Worm (Caenorhabditis elegans) whole organism, young adult: ENCODE measurements around the gene egl-26.
A peak's percentile ranks its signal among the peaks of the same experiment; 100 is the strongest.

ENCODE experiments used
- F22D6.2 ChIP-seq: sonication (generic microtip); optimal IDR thresholded peaks from 2 replicates; lab custom pipeline; 2016; ENCODE audit warnings: mild to moderate bottlenecking, missing genetic modification characterization, missing compliant biosample characterization
- F49E8.2 ChIP-seq: sonication (generic microtip); optimal IDR thresholded peaks from 3 replicates; lab custom pipeline; 2017; ENCODE audit warnings: missing genetic modification characterization, mild to moderate bottlenecking, missing compliant biosample characterization, antibody characterized with exemption, moderate library complexity; ENCODE audit not compliant: insufficient read depth
- Y79H2A.3 ChIP-seq: fragments of 200-800 bp; sonication (Bioruptor generic); conservative IDR thresholded peaks from 2 replicates; pipeline ENCODE4 v1.3.6; 2022; ENCODE audit warnings: missing genetic modification reagents, missing genetic modification characterization, missing compliant biosample characterization
- ama-1 ChIP-seq, 3 experiments: fragments of 150-350 bp in 1 of 3; sonication (generic microtip) in 2 of 3; optimal IDR thresholded peaks; 2 replicates each; lab custom pipeline; 2014 to 2018; ENCODE audit warnings: missing biosample characterization in 2 of 3, missing genetic modification characterization in 2 of 3, missing genetic modification reagents in 2 of 3
- attf-6 ChIP-seq: fragments of 200-800 bp; sonication (Bioruptor generic); IDR thresholded peaks from 2 replicates; pipeline ENCODE4 v1.3.6; 2022; ENCODE audit warnings: missing genetic modification reagents, missing genetic modification characterization, missing compliant biosample characterization
- ccch-3 ChIP-seq: fragments of 200-800 bp; sonication (Bioruptor generic); optimal IDR thresholded peaks from 2 replicates; lab custom pipeline; 2018; ENCODE audit warnings: mild to moderate bottlenecking, missing genetic modification characterization, missing compliant biosample characterization
- cebp-1 ChIP-seq, 2 experiments: fragments of 200-800 bp in 1 of 2; sonication (Bioruptor generic) in 1 of 2; sonication (generic microtip) in 1 of 2; IDR thresholded peaks in 1 of 2; optimal IDR thresholded peaks in 1 of 2; 2 replicates each; pipeline versions ENCODE4 v1.3.6 to Lab custom; 2017 to 2022; ENCODE audit warnings: missing compliant biosample characterization in 2 of 2, missing genetic modification characterization in 2 of 2, mild to moderate bottlenecking in 1 of 2, missing genetic modification reagents in 1 of 2, moderate library complexity in 1 of 2
- ceh-100 ChIP-seq: fragments of 200-800 bp; sonication (Bioruptor generic); IDR thresholded peaks from 2 replicates; pipeline ENCODE4 v1.3.6; 2022; ENCODE audit warnings: missing genetic modification reagents, missing genetic modification characterization, missing compliant biosample characterization
- dpff-1 ChIP-seq: sonication (generic microtip); optimal IDR thresholded peaks from 2 replicates; lab custom pipeline; 2017; ENCODE audit warnings: mild to moderate bottlenecking, missing genetic modification characterization, missing compliant biosample characterization
- gei-17 ChIP-seq: fragments of 200-800 bp; sonication (Bioruptor generic); optimal IDR thresholded peaks from 2 replicates; lab custom pipeline; 2018; ENCODE audit warnings: mild to moderate bottlenecking, missing genetic modification characterization, missing compliant biosample characterization
- him-1 ChIP-seq: sonication (generic microtip); optimal IDR thresholded peaks from 2 replicates; lab custom pipeline; 2016; ENCODE audit warnings: missing genotype, missing genetic modification reagents, missing genetic modification characterization, missing compliant biosample characterization
- hsf-1 ChIP-seq: fragments of 200-800 bp; sonication (Bioruptor generic); IDR thresholded peaks from 2 replicates; pipeline ENCODE4 v1.3.6; 2022; ENCODE audit warnings: missing genetic modification reagents, missing genetic modification characterization, missing compliant biosample characterization
- rec-8 ChIP-seq, 2 experiments: sonication (generic microtip); optimal IDR thresholded peaks; 2 replicates each; lab custom pipeline; 2016; ENCODE audit warnings: mild to moderate bottlenecking in 2 of 2, missing genetic modification characterization in 2 of 2, missing genetic modification reagents in 2 of 2, missing genotype in 2 of 2, missing biosample characterization in 1 of 2, missing compliant biosample characterization in 1 of 2, moderate library complexity in 1 of 2
- snpc-4 ChIP-seq, 5 experiments: fragments of 150-350 bp in 1 of 5; sonication (generic microtip) in 4 of 5; optimal IDR thresholded peaks; 2 replicates each; lab custom pipeline; 2014 to 2018; ENCODE audit warnings: missing genetic modification characterization in 5 of 5, missing biosample characterization in 3 of 5, antibody characterized with exemption in 2 of 5, mild to moderate bottlenecking in 2 of 5, missing compliant biosample characterization in 2 of 5, missing genotype in 2 of 5, moderate library complexity in 2 of 5, missing genetic modification reagents in 1 of 5

DNA sequence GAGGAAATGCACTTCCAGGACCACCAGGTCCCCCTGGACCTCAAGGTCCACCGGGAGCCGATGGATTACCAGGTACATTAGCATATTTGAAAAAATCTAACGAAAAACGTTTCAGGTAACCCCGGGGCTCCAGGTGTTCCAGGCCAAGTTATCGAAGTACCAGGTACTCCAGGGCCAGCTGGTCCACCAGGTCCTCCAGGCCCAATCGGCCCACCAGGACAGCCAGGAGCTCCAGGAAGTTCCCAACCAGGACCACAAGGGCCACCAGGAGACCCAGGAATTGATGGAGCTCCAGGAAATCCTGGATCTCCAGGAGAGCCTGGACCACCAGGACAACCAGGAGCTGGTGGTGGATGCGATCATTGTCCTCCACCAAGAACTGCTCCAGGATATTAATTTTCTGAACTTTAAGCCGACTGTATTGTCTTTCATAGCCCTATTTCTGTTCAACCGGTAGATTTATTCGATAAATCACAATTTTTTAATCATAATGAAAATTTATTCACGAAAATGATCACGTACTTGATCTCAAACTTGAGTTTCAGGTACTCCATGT lies 36.0 kb downstream of the egl-26 start:
- TF ChIP-seq dpff-1 (tag; lab: Kevin White, UChicago) = no peak
- TF ChIP-seq attf-6 = no peak
- no peak for TF ChIP-seq snpc-4 (GFP tag; optimal IDR thresholded peaks at IDR 0.05; lab: Kevin White, UChicago)
- no peak for TF ChIP-seq snpc-4 (tag; optimal IDR thresholded peaks at IDR 0.05; lab: Kevin White, UChicago)
- no peak for TF ChIP-seq gei-17 (GFP tag; lab: Kevin White, UChicago)
- no peak for TF ChIP-seq him-1
- no peak for TF ChIP-seq Y79H2A.3 (GFP tag; lab: Robert Waterston, UW)
- no peak for TF ChIP-seq F49E8.2 (tag; lab: Kevin White, UChicago)
- no peak for TF ChIP-seq ccch-3 (GFP tag; lab: Kevin White, UChicago)
- no peak for TF ChIP-seq F22D6.2
- TF ChIP-seq ama-1 (optimal IDR thresholded peaks at IDR 0.05; lab: Kevin White, UChicago) = no peak
- TF ChIP-seq ama-1 (GFP tag; optimal IDR thresholded peaks at IDR 0.05; lab: Kevin White, UChicago) = no peak
- peak in 1 of 2 experiments; percentile 6 for TF ChIP-seq rec-8 (tag; optimal IDR thresholded peaks at IDR 0.05; lab: Kevin White, UChicago)
- no peak for TF ChIP-seq hsf-1 (GFP tag; lab: Robert Waterston, UW)
- TF ChIP-seq ceh-100 (GFP tag; lab: Robert Waterston, UW) = no peak
- TF ChIP-seq cebp-1 (GFP tag; IDR thresholded peaks at IDR 0.05; lab: Robert Waterston, UW) = no peak
- TF ChIP-seq cebp-1 (tag; optimal IDR thresholded peaks at IDR 0.05; lab: Kevin White, UChicago) = no peak
